Fruit fly (Drosophila melanogaster) whole organism, wandering third instar larva: ENCODE data around the gene CG7766.
A peak's percentile ranks its signal among the peaks of the same experiment; 100 is the strongest.

Experiments
- Abd-B ChIP-seq: fragments of >200 bp; optimal IDR thresholded peaks from 2 replicates; lab custom pipeline; 2017; ENCODE audit warnings: missing biosample characterization, missing genetic modification characterization
- CG32264 ChIP-seq: fragments of 200-800 bp; sonication (Bioruptor generic); optimal IDR thresholded peaks from 2 replicates; lab custom pipeline; 2016; ENCODE audit warnings: missing biosample characterization, missing genetic modification characterization
- CrebA ChIP-seq: fragments of 200-800 bp; sonication (Bioruptor generic); optimal IDR thresholded peaks from 2 replicates; lab custom pipeline; 2016; ENCODE audit warnings: missing biosample characterization, mild to moderate bottlenecking, missing genetic modification characterization, borderline replicate concordance
- Dfd ChIP-seq: fragments of >200 bp; optimal IDR thresholded peaks from 2 replicates; lab custom pipeline; 2017; ENCODE audit warnings: missing biosample characterization, missing genetic modification characterization
- Dif ChIP-seq: fragments of 200-275, 200-300 bp; sonication (Bioruptor generic); optimal IDR thresholded peaks from 2 replicates; lab custom pipeline; 2018; ENCODE audit warnings: missing biosample characterization, missing genetic modification characterization; ENCODE audit not compliant: partially characterized antibody
- GATAd ChIP-seq: sonication (Bioruptor generic); optimal IDR thresholded peaks from 2 replicates; lab custom pipeline; 2016; ENCODE audit warnings: missing biosample characterization, missing genetic modification characterization
- HLH106 ChIP-seq: fragments of 200-800 bp; optimal IDR thresholded peaks from 3 replicates; lab custom pipeline; 2019; ENCODE audit warnings: missing biosample characterization, mild to moderate bottlenecking, missing genetic modification characterization, moderate library complexity
- Hr78 ChIP-seq: fragments of >200 bp; optimal IDR thresholded peaks from 2 replicates; lab custom pipeline; 2017; ENCODE audit warnings: missing biosample characterization, missing genetic modification characterization
- Hr83 ChIP-seq: fragments of 200-300 bp; sonication (Bioruptor generic); optimal IDR thresholded peaks from 2 replicates; lab custom pipeline; 2016; ENCODE audit warnings: missing biosample characterization, mild to moderate bottlenecking, missing genetic modification characterization, moderate library complexity; ENCODE audit not compliant: poor library complexity, severe bottlenecking
- Mio ChIP-seq: sonication (Bioruptor generic); optimal IDR thresholded peaks from 2 replicates; lab custom pipeline; 2016; ENCODE audit warnings: missing biosample characterization, missing genetic modification characterization
- Myc ChIP-seq: fragments of >200 bp; optimal IDR thresholded peaks from 2 replicates; lab custom pipeline; 2017
- N ChIP-seq: fragments of >200 bp; optimal IDR thresholded peaks from 2 replicates; lab custom pipeline; 2018; ENCODE audit warnings: missing biosample characterization, missing external identifiers, missing genetic modification characterization
- OdsH ChIP-seq: fragments of 200-800 bp; sonication (Bioruptor generic); optimal IDR thresholded peaks from 2 replicates; lab custom pipeline; 2016; ENCODE audit warnings: missing biosample characterization, mild to moderate bottlenecking, missing genetic modification characterization
- Rel ChIP-seq, 2 experiments: fragments of 200-800 bp; sonication (Bioruptor generic) in 1 of 2; optimal IDR thresholded peaks; 2 replicates in 1 of 2; 3 replicates in 1 of 2; lab custom pipeline; 2016 to 2019; ENCODE audit warnings: mild to moderate bottlenecking in 2 of 2, missing biosample characterization in 2 of 2, missing genetic modification characterization in 2 of 2, moderate library complexity in 1 of 2
- Sp1 ChIP-seq: fragments of 200-800 bp; sonication (Bioruptor generic); optimal IDR thresholded peaks from 3 replicates; lab custom pipeline; 2019; ENCODE audit warnings: missing biosample characterization, mild to moderate bottlenecking, missing genetic modification characterization, moderate library complexity
- Vsx2 ChIP-seq: fragments of 200-300, 225-300 bp; sonication (Bioruptor generic); optimal IDR thresholded peaks from 2 replicates; lab custom pipeline; 2018; ENCODE audit warnings: missing biosample characterization, missing genetic modification characterization; ENCODE audit not compliant: partially characterized antibody
- br ChIP-seq: fragments of 200-800 bp; sonication (Bioruptor generic); optimal IDR thresholded peaks from 2 replicates; lab custom pipeline; 2016; ENCODE audit warnings: missing biosample characterization, missing genetic modification characterization
- brk ChIP-seq: fragments of 200-800 bp; sonication (Bioruptor generic); optimal IDR thresholded peaks from 2 replicates; lab custom pipeline; 2016; ENCODE audit warnings: missing biosample characterization, mild to moderate bottlenecking, missing genetic modification characterization
- dl ChIP-seq, 2 experiments: fragments of 175-275, 200-275 bp in 1 of 2; fragments of 200-275 bp in 1 of 2; sonication (Bioruptor generic); optimal IDR thresholded peaks; lab custom pipeline; 2018; ENCODE audit warnings: mild to moderate bottlenecking in 2 of 2, missing biosample characterization in 2 of 2, missing genetic modification characterization in 2 of 2, moderate library complexity in 2 of 2; ENCODE audit not compliant: partially characterized antibody in 2 of 2, insufficient read depth in 1 of 2
- dmrt93B ChIP-seq: fragments of 200-800 bp; sonication (Bioruptor generic); optimal IDR thresholded peaks from 2 replicates; lab custom pipeline; 2018; ENCODE audit warnings: missing biosample characterization, mild to moderate bottlenecking, missing genetic modification characterization
- dsf ChIP-seq: sonication (Bioruptor generic); optimal IDR thresholded peaks from 2 replicates; lab custom pipeline; 2016; ENCODE audit warnings: missing biosample characterization, missing genetic modification characterization, borderline replicate concordance
- ey ChIP-seq: fragments of 200-800 bp; sonication (Bioruptor generic); optimal IDR thresholded peaks from 2 replicates; lab custom pipeline; 2016; ENCODE audit warnings: missing biosample characterization, missing genetic modification characterization
- foxo ChIP-seq, 2 experiments: fragments of 200-800 bp; sonication (Bioruptor generic); optimal IDR thresholded peaks; 2 replicates in 1 of 2; 3 replicates in 1 of 2; lab custom pipeline; 2016 to 2017; ENCODE audit warnings: missing biosample characterization in 2 of 2, missing genetic modification characterization in 2 of 2
- fru ChIP-seq: fragments of 200-800 bp; sonication (Bioruptor generic); optimal IDR thresholded peaks from 3 replicates; lab custom pipeline; 2016; ENCODE audit warnings: missing biosample characterization, mild to moderate bottlenecking, missing genetic modification characterization
- h ChIP-seq: fragments of 200-800 bp; sonication (Bioruptor generic); optimal IDR thresholded peaks from 3 replicates; lab custom pipeline; 2016; ENCODE audit warnings: missing biosample characterization, mild to moderate bottlenecking, missing genetic modification characterization
- jim ChIP-seq: fragments of 175-275, 200-325 bp; sonication (Bioruptor generic); optimal IDR thresholded peaks from 2 replicates; lab custom pipeline; 2016; ENCODE audit warnings: missing biosample characterization, mild to moderate bottlenecking, missing genetic modification characterization
- lola ChIP-seq: fragments of >200 bp; optimal IDR thresholded peaks from 2 replicates; lab custom pipeline; 2017; ENCODE audit warnings: missing biosample characterization, missing genetic modification characterization
- pan ChIP-seq: fragments of >200 bp; optimal IDR thresholded peaks from 2 replicates; lab custom pipeline; 2017
- psq ChIP-seq: fragments of 200-800 bp; sonication (Bioruptor generic); optimal IDR thresholded peaks from 3 replicates; lab custom pipeline; 2017; ENCODE audit warnings: missing biosample characterization, mild to moderate bottlenecking, missing genetic modification characterization, moderate library complexity
- rgr ChIP-seq: fragments of 200-800 bp; sonication (Bioruptor generic); optimal IDR thresholded peaks from 3 replicates; lab custom pipeline; 2016; ENCODE audit warnings: missing biosample characterization, mild to moderate bottlenecking, missing genetic modification characterization
- sage ChIP-seq: fragments of 200-800 bp; sonication (Bioruptor generic); optimal IDR thresholded peaks from 2 replicates; lab custom pipeline; 2016; ENCODE audit warnings: missing biosample characterization, mild to moderate bottlenecking, missing genetic modification characterization
- sv ChIP-seq: fragments of 200-800 bp; sonication (Bioruptor generic); optimal IDR thresholded peaks from 3 replicates; lab custom pipeline; 2016; ENCODE audit warnings: missing biosample characterization, missing genetic modification characterization
- tai ChIP-seq: sonication (Bioruptor generic); optimal IDR thresholded peaks from 2 replicates; lab custom pipeline; 2016; ENCODE audit warnings: missing biosample characterization, missing genetic modification characterization
- usp ChIP-seq: fragments of >200 bp; optimal IDR thresholded peaks from 2 replicates; lab custom pipeline; 2017; ENCODE audit warnings: missing biosample characterization, missing genetic modification characterization
- woc ChIP-seq: sonication (Bioruptor generic); optimal IDR thresholded peaks from 2 replicates; lab custom pipeline; 2016; ENCODE audit warnings: missing biosample characterization, mild to moderate bottlenecking, missing genetic modification characterization

CG7766 gene

dm6 chrX:9071308-9071707 is 32.2 kb downstream of the CG7766 start, which contains the start of gene CG10970:
Gene CG10970, minus strand, starts transcription at chrX:9071408.
- TF ChIP-seq Hr83, result no peak
- TF ChIP-seq jim (GFP tag; lab: Kevin White, UChicago), result no peak
- TF ChIP-seq psq (GFP tag; lab: Kevin White, UChicago), result no peak
- TF ChIP-seq h (GFP tag; lab: Kevin White, UChicago), result no peak
- TF ChIP-seq ey (GFP tag; lab: Kevin White, UChicago), result no peak
- no peak for TF ChIP-seq lola
- TF ChIP-seq Myc (lab: Kevin White, UChicago), result no peak
- TF ChIP-seq OdsH (GFP tag; lab: Kevin White, UChicago), result no peak
- TF ChIP-seq Sp1 (GFP tag; lab: Kevin White, UChicago), result no peak
- TF ChIP-seq Hr78 (GFP tag; lab: Kevin White, UChicago), result no peak
- TF ChIP-seq GATAd (GFP tag; lab: Kevin White, UChicago), result no peak
- TF ChIP-seq pan (lab: Kevin White, UChicago), result no peak
- no peak for TF ChIP-seq Abd-B
- no peak for TF ChIP-seq woc

DNA sequence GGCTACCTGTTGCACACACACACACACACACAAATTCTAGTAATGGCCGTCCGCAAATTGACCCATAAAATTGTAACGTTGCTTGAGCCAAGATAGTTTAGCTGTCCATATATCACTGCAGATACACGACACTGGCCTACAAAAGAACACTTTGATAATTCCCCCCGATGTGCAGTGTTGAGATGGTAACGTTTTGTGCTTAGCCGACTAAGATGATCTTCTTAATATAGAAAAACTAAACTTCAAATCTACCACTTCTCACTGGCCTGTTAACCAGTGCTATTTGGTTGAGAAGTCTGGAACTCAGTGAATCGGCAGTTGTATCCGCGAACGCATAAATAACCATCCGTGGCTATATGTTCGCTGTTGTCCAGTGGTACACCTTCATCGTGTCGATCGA is 34.7 kb downstream of the CG7766 start:
- TF ChIP-seq Dfd (peak; percentile 26), Abd-B (no peak), dsf (GFP tag; lab: Kevin White, UChicago) (no peak), HLH106 (tag; lab: Kevin White, UChicago) (no peak), Rel (GFP tag; optimal IDR thresholded peaks at IDR 0.05; lab: Kevin White, UChicago) (no peak), Rel (tag; optimal IDR thresholded peaks at IDR 0.05; lab: Kevin White, UChicago) (no peak), CG32264 (no peak), ey (GFP tag; lab: Kevin White, UChicago) (peak; percentile 9), br (GFP tag; lab: Kevin White, UChicago) (no peak)

DNA sequence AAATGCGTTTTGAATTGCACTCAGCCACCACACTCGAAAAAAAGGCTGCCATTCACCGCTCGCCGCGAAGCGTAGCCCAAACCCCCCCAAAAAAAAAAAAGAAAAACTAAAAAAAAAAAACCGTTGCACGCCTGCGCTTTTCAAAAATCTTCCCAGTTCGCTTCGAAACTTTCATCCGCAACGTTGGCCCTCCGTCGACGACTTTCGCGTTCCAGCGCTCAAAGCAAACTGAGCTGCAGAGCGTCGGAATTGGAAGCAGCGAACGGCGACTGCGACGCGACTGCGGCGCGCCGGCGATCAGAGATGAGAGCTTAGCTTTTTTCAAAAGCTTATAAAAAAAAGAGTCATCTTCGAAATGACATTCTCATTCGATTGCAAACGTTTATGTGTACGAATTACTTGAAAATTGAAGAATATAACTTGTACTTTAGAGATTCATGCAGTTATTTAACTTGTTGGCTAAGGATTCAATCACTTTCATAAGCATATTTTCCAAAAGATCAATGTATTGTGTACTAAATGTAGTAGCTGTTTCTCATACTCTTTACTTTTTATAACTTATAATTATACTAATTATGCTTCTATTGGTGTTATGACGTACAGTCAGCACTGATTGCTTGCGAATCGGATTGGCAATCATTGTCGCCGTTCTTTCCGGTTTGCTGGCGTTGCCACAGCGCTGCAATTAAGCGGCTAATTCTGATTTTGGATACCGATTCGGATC is 35.6 kb downstream of the CG7766 start, which contains the start of gene CG15365:
Gene CG15365 (minus strand): TSS at position 230 of the 724 bp plus-strand sequence.
- no peak for TF ChIP-seq Hr83
- TF ChIP-seq br (GFP tag; lab: Kevin White, UChicago), result no peak
- TF ChIP-seq OdsH (GFP tag; lab: Kevin White, UChicago), result no peak
- TF ChIP-seq ey (GFP tag; lab: Kevin White, UChicago), result no peak
- TF ChIP-seq tai (GFP tag; lab: Kevin White, UChicago), result no peak
- no peak for TF ChIP-seq Vsx2 (GFP tag; lab: Kevin White, UChicago)
- TF ChIP-seq usp (GFP tag; lab: Kevin White, UChicago), result no peak
- no peak for TF ChIP-seq GATAd (GFP tag; lab: Kevin White, UChicago)
- TF ChIP-seq sv (GFP tag; lab: Kevin White, UChicago), result no peak
- no peak for TF ChIP-seq psq (GFP tag; lab: Kevin White, UChicago)
- no peak for TF ChIP-seq sage (GFP tag; lab: Kevin White, UChicago)
- TF ChIP-seq Sp1 (GFP tag; lab: Kevin White, UChicago), result peak; percentile 49
- no peak for TF ChIP-seq Dif (GFP tag; lab: Kevin White, UChicago)
- peak; percentile 60 for TF ChIP-seq HLH106 (tag; lab: Kevin White, UChicago)
- TF ChIP-seq N, result no peak
- peak; percentile 48 for TF ChIP-seq rgr (GFP tag; lab: Kevin White, UChicago)
- no peak for TF ChIP-seq jim (GFP tag; lab: Kevin White, UChicago)
- peak; percentile 44 for TF ChIP-seq h (GFP tag; lab: Kevin White, UChicago)
- no peak for TF ChIP-seq dl (GFP tag; optimal IDR thresholded peaks at IDR 0.05; lab: Kevin White, UChicago; ENCODE audit: insufficient read depth in 1 of 2, partially characterized antibody in 2 of 2)
- no peak for TF ChIP-seq CrebA (GFP tag; lab: Kevin White, UChicago)
- no peak for TF ChIP-seq Hr78 (GFP tag; lab: Kevin White, UChicago)
- TF ChIP-seq pan (lab: Kevin White, UChicago), result no peak
- peak; percentile 19 for TF ChIP-seq fru
- no peak for TF ChIP-seq CG32264
- TF ChIP-seq Myc (lab: Kevin White, UChicago), result peak; percentile 88
- no peak for TF ChIP-seq Mio
- peak; percentile 48 for TF ChIP-seq woc
- TF ChIP-seq foxo (GFP tag; optimal IDR thresholded peaks at IDR 0.05; lab: Kevin White, UChicago), result peak in 1 of 2 experiments; percentile 43
- TF ChIP-seq dmrt93B (GFP tag; lab: Kevin White, UChicago), result peak; percentile 39
- no peak for TF ChIP-seq brk (GFP tag; lab: Kevin White, UChicago)
